Worm (Caenorhabditis elegans) whole organism, young adult: ENCODE results near the gene srx-50.

Experiments
- B0261.1 ChIP-seq: sonication (generic microtip); optimal IDR thresholded peaks from 2 replicates; lab custom pipeline; 2016; ENCODE audit warnings: mild to moderate bottlenecking, missing genetic modification characterization, moderate library complexity, missing compliant biosample characterization
- F57C9.4 ChIP-seq: sonication (generic microtip); optimal IDR thresholded peaks from 2 replicates; lab custom pipeline; 2017; ENCODE audit warnings: mild to moderate bottlenecking, missing genetic modification characterization, missing compliant biosample characterization
- T26A5.8 ChIP-seq: sonication (generic microtip); optimal IDR thresholded peaks from 2 replicates; lab custom pipeline; 2016; ENCODE audit warnings: missing genetic modification characterization, missing compliant biosample characterization
- ama-1 ChIP-seq, 3 experiments: fragments of 150-350 bp in 1 of 3; sonication (generic microtip) in 2 of 3; optimal IDR thresholded peaks; 2 replicates each; lab custom pipeline; 2014 to 2018; ENCODE audit warnings: missing biosample characterization in 2 of 3, missing genetic modification characterization in 2 of 3, missing genetic modification reagents in 2 of 3
- bed-1 ChIP-seq: fragments of 200-800 bp; sonication (Bioruptor generic); IDR thresholded peaks from 2 replicates; pipeline ENCODE4 v1.3.6; 2022; ENCODE audit warnings: missing genetic modification reagents, missing genetic modification characterization, missing compliant biosample characterization
- ceh-40 ChIP-seq: fragments of 200-800 bp; sonication (Bioruptor generic); IDR thresholded peaks from 2 replicates; pipeline ENCODE4 v1.3.6; 2022; ENCODE audit warnings: missing genetic modification characterization, missing compliant biosample characterization
- dpff-1 ChIP-seq: sonication (generic microtip); optimal IDR thresholded peaks from 2 replicates; lab custom pipeline; 2017; ENCODE audit warnings: mild to moderate bottlenecking, missing genetic modification characterization, missing compliant biosample characterization
- mxl-1 ChIP-seq: sonication (generic microtip); optimal IDR thresholded peaks from 2 replicates; lab custom pipeline; 2016; ENCODE audit warnings: missing genetic modification characterization, missing compliant biosample characterization
- nfya-1 ChIP-seq: sonication (generic microtip); optimal IDR thresholded peaks from 2 replicates; lab custom pipeline; 2017; ENCODE audit warnings: antibody characterized with exemption, missing compliant biosample characterization, missing genetic modification characterization, borderline replicate concordance; ENCODE audit not compliant: insufficient read depth
- sea-2 ChIP-seq: fragments of 200-800 bp; sonication (Bioruptor generic); IDR thresholded peaks from 2 replicates; pipeline ENCODE4 v1.3.6; 2022; ENCODE audit warnings: missing genetic modification characterization, missing compliant biosample characterization
- snpc-4 ChIP-seq, 5 experiments: fragments of 150-350 bp in 1 of 5; sonication (generic microtip) in 4 of 5; optimal IDR thresholded peaks; 2 replicates each; lab custom pipeline; 2014 to 2018; ENCODE audit warnings: missing genetic modification characterization in 5 of 5, missing biosample characterization in 3 of 5, antibody characterized with exemption in 2 of 5, mild to moderate bottlenecking in 2 of 5, missing compliant biosample characterization in 2 of 5, missing genotype in 2 of 5, moderate library complexity in 2 of 5, missing genetic modification reagents in 1 of 5
- somi-1 ChIP-seq: fragments of 200-800 bp; sonication (Bioruptor generic); optimal IDR thresholded peaks from 2 replicates; lab custom pipeline; 2018; ENCODE audit warnings: mild to moderate bottlenecking, missing genetic modification characterization, missing compliant biosample characterization
- unc-130 ChIP-seq: sonication (generic microtip); optimal IDR thresholded peaks from 2 replicates; lab custom pipeline; 2016; ENCODE audit warnings: missing genetic modification reagents, missing genetic modification characterization, missing compliant biosample characterization

ce11 chrIV:7083976-7084375 is 26.2 kb downstream of the srx-50 start:
- no peak for TF ChIP-seq T26A5.8 (tag; lab: Kevin White, UChicago)
- TF ChIP-seq sea-2: no peak
- TF ChIP-seq B0261.1 (tag; lab: Kevin White, UChicago): no peak
- no peak for TF ChIP-seq dpff-1 (tag; lab: Kevin White, UChicago)
- no peak for TF ChIP-seq mxl-1
- no peak for TF ChIP-seq snpc-4 (GFP tag; optimal IDR thresholded peaks at IDR 0.05; lab: Kevin White, UChicago)
- TF ChIP-seq snpc-4 (tag; optimal IDR thresholded peaks at IDR 0.05; lab: Kevin White, UChicago): no peak
- TF ChIP-seq somi-1 (GFP tag; lab: Kevin White, UChicago): no peak
- no peak for TF ChIP-seq bed-1 (GFP tag; lab: Robert Waterston, UW)
- TF ChIP-seq ama-1 (optimal IDR thresholded peaks at IDR 0.05; lab: Kevin White, UChicago): no peak
- TF ChIP-seq ama-1 (GFP tag; optimal IDR thresholded peaks at IDR 0.05; lab: Kevin White, UChicago): no peak
- no peak for TF ChIP-seq nfya-1
- TF ChIP-seq ceh-40 (GFP tag; lab: Robert Waterston, UW): no peak
- TF ChIP-seq unc-130 (GFP tag; lab: Kevin White, UChicago): no peak
- TF ChIP-seq F57C9.4 (tag; lab: Kevin White, UChicago): no peak
